Fruit fly (Drosophila melanogaster) whole organism, prepupa: ENCODE measurements around the gene pyd.
A peak's percentile ranks its signal among the peaks of the same experiment; 100 is the strongest.

ENCODE experiments used
- Blimp-1 ChIP-seq: fragments of 200-800 bp; sonication (Bioruptor generic); optimal IDR thresholded peaks from 3 replicates; lab custom pipeline; 2017; ENCODE audit warnings: missing biosample characterization, missing genetic modification characterization, mild to moderate bottlenecking, moderate library complexity, missing genetic modification reagents
- CG10669 ChIP-seq: fragments of 200-800 bp; sonication (Bioruptor generic); optimal IDR thresholded peaks from 3 replicates; lab custom pipeline; 2018; ENCODE audit warnings: missing biosample characterization, mild to moderate bottlenecking, missing genetic modification characterization, moderate library complexity
- CG11294 ChIP-seq: fragments of 200-800 bp; sonication (Bioruptor generic); IDR thresholded peaks from 2 replicates; pipeline ENCODE4 v1.3.6; 2022; ENCODE audit warnings: missing biosample characterization, missing genetic modification characterization
- CG11762 ChIP-seq: fragments of 200-800 bp; sonication (Bioruptor generic); optimal IDR thresholded peaks from 3 replicates; lab custom pipeline; 2016; ENCODE audit warnings: missing biosample characterization, missing genetic modification characterization; ENCODE audit not compliant: insufficient read depth
- CG11902 ChIP-seq: fragments of 200-800 bp; sonication (Bioruptor generic); optimal IDR thresholded peaks from 3 replicates; lab custom pipeline; 2016; ENCODE audit warnings: missing biosample characterization, missing genetic modification characterization
- CG1621 ChIP-seq: fragments of 200-800 bp; sonication (Bioruptor generic); optimal IDR thresholded peaks from 3 replicates; lab custom pipeline; 2018; ENCODE audit warnings: missing biosample characterization, mild to moderate bottlenecking, missing genetic modification characterization
- CG16779 ChIP-seq: fragments of 200-800 bp; sonication (Bioruptor generic); optimal IDR thresholded peaks from 3 replicates; lab custom pipeline; 2017; ENCODE audit warnings: missing biosample characterization, mild to moderate bottlenecking, missing genetic modification characterization
- CG32006 ChIP-seq: fragments of 200-800 bp; sonication (Bioruptor generic); optimal IDR thresholded peaks from 3 replicates; lab custom pipeline; 2017; ENCODE audit warnings: missing biosample characterization, mild to moderate bottlenecking, missing genetic modification characterization
- CG34406 ChIP-seq: fragments of 200-800 bp; sonication (Bioruptor generic); optimal IDR thresholded peaks from 3 replicates; lab custom pipeline; 2016; ENCODE audit warnings: missing biosample characterization, missing genetic modification characterization
- CG3919 ChIP-seq: fragments of 200-800 bp; sonication (Bioruptor generic); optimal IDR thresholded peaks from 3 replicates; lab custom pipeline; 2016; ENCODE audit warnings: missing biosample characterization, missing genetic modification characterization
- CG4318 ChIP-seq: fragments of 200-800 bp; sonication (Bioruptor generic); optimal IDR thresholded peaks from 3 replicates; lab custom pipeline; 2017; ENCODE audit warnings: missing biosample characterization, mild to moderate bottlenecking, missing genetic modification characterization
- CG6163 ChIP-seq: fragments of 200-800 bp; sonication (Bioruptor generic); IDR thresholded peaks from 3 replicates; pipeline ENCODE4 v1.3.6; 2022; ENCODE audit warnings: missing biosample characterization, missing genetic modification characterization
- CG6808 ChIP-seq: fragments of 200-800 bp; sonication (Bioruptor generic); optimal IDR thresholded peaks from 3 replicates; lab custom pipeline; 2017; ENCODE audit warnings: missing biosample characterization, missing genetic modification characterization, mild to moderate bottlenecking, moderate library complexity, missing genetic modification reagents
- CG6854 ChIP-seq: fragments of 200-800 bp; sonication (Bioruptor generic); optimal IDR thresholded peaks from 2 replicates; lab custom pipeline; 2017; ENCODE audit warnings: missing biosample characterization, mild to moderate bottlenecking, missing genetic modification characterization
- CG8119 ChIP-seq: fragments of 200-800 bp; sonication (Bioruptor generic); IDR thresholded peaks from 3 replicates; pipeline ENCODE4 v1.3.6; 2022; ENCODE audit warnings: missing biosample characterization, missing genetic modification characterization
- CG8632 ChIP-seq: fragments of 200-800 bp; sonication (Bioruptor generic); optimal IDR thresholded peaks from 3 replicates; lab custom pipeline; 2016; ENCODE audit warnings: missing biosample characterization, missing genetic modification characterization
- CG9139 ChIP-seq: fragments of 200-800 bp; sonication (Bioruptor generic); optimal IDR thresholded peaks from 3 replicates; lab custom pipeline; 2017; ENCODE audit warnings: missing biosample characterization, mild to moderate bottlenecking, missing genetic modification characterization
- Eip75B ChIP-seq: fragments of 200-800 bp; sonication (Bioruptor generic); optimal IDR thresholded peaks from 3 replicates; lab custom pipeline; 2016; ENCODE audit warnings: missing biosample characterization, missing genetic modification characterization
- Eip78C ChIP-seq: fragments of 200-800 bp; sonication (Bioruptor generic); peaks from one replicate; lab custom pipeline; 2016; ENCODE audit warnings: missing biosample characterization, missing genetic modification characterization
- Eip93F ChIP-seq: fragments of 200-800 bp; sonication (Bioruptor generic); optimal IDR thresholded peaks from 2 replicates; lab custom pipeline; 2016; ENCODE audit warnings: missing biosample characterization, mild to moderate bottlenecking, missing genetic modification characterization
- Ets96B ChIP-seq: fragments of 200-800 bp; optimal IDR thresholded peaks from 2 replicates; lab custom pipeline; 2019; ENCODE audit warnings: missing biosample characterization, mild to moderate bottlenecking, missing genetic modification characterization, moderate library complexity
- Gug ChIP-seq: fragments of 200-800 bp; sonication (Bioruptor generic); IDR thresholded peaks from 2 replicates; pipeline ENCODE4 v1.3.6; 2022; ENCODE audit warnings: missing biosample characterization, missing genetic modification characterization
- Hr4 ChIP-seq: fragments of 200-800 bp; sonication (Bioruptor generic); optimal IDR thresholded peaks from 3 replicates; lab custom pipeline; 2016; ENCODE audit warnings: missing biosample characterization, missing genetic modification characterization
- Lpt ChIP-seq: fragments of 200-800 bp; sonication (Bioruptor generic); optimal IDR thresholded peaks from 3 replicates; lab custom pipeline; 2016; ENCODE audit warnings: missing biosample characterization, missing genetic modification characterization
- Met ChIP-seq: fragments of 200-800 bp; sonication (Bioruptor generic); optimal IDR thresholded peaks from 3 replicates; lab custom pipeline; 2016; ENCODE audit warnings: missing biosample characterization, missing genetic modification characterization
- Smox ChIP-seq: fragments of 200-800 bp; sonication (Bioruptor generic); optimal IDR thresholded peaks from 3 replicates; lab custom pipeline; 2016; ENCODE audit warnings: missing biosample characterization, missing genetic modification characterization
- Sox102F ChIP-seq: fragments of 200-800 bp; sonication (Bioruptor generic); optimal IDR thresholded peaks from 2 replicates; lab custom pipeline; 2016; ENCODE audit warnings: missing biosample characterization, mild to moderate bottlenecking, missing genetic modification characterization
- Sox14 ChIP-seq: fragments of 200-800 bp; sonication (Bioruptor generic); optimal IDR thresholded peaks from 3 replicates; lab custom pipeline; 2016; ENCODE audit warnings: missing biosample characterization, missing genetic modification characterization
- Sox15 ChIP-seq: fragments of 200-800 bp; sonication (Bioruptor generic); optimal IDR thresholded peaks from 3 replicates; lab custom pipeline; 2016; ENCODE audit warnings: missing biosample characterization, missing genetic modification characterization
- acj6 ChIP-seq: fragments of 200-800 bp; sonication (Bioruptor generic); optimal IDR thresholded peaks from 3 replicates; lab custom pipeline; 2016; ENCODE audit warnings: missing biosample characterization, missing genetic modification characterization
- cyc ChIP-seq: fragments of 200-800 bp; sonication (Bioruptor generic); optimal IDR thresholded peaks from 3 replicates; lab custom pipeline; 2016; ENCODE audit warnings: missing biosample characterization, missing genetic modification characterization
- dac ChIP-seq: fragments of 200-800 bp; sonication (Bioruptor generic); optimal IDR thresholded peaks from 2 replicates; lab custom pipeline; 2017; ENCODE audit warnings: missing biosample characterization, mild to moderate bottlenecking, missing genetic modification characterization
- dsx ChIP-seq: fragments of 200-800 bp; optimal IDR thresholded peaks from 3 replicates; lab custom pipeline; 2019; ENCODE audit warnings: missing biosample characterization, mild to moderate bottlenecking, missing genetic modification characterization, moderate library complexity; ENCODE audit not compliant: poor library complexity, severe bottlenecking
- eg ChIP-seq: fragments of 200-800 bp; sonication (Bioruptor generic); IDR thresholded peaks from 3 replicates; pipeline ENCODE4 v1.3.6; 2022; ENCODE audit warnings: missing biosample characterization, missing genetic modification characterization
- esn ChIP-seq: fragments of 200-800 bp; sonication (Bioruptor generic); optimal IDR thresholded peaks from 2 replicates; lab custom pipeline; 2016; ENCODE audit warnings: missing biosample characterization, mild to moderate bottlenecking, missing genetic modification characterization, moderate library complexity
- fd59A ChIP-seq: fragments of 200-800 bp; sonication (Bioruptor generic); optimal IDR thresholded peaks from 2 replicates; lab custom pipeline; 2017; ENCODE audit warnings: missing biosample characterization, mild to moderate bottlenecking, missing genetic modification characterization, missing genetic modification reagents
- fd85E ChIP-seq: fragments of 200-800 bp; sonication (Bioruptor generic); optimal IDR thresholded peaks from 3 replicates; lab custom pipeline; 2016; ENCODE audit warnings: missing biosample characterization, missing genetic modification characterization
- fkh ChIP-seq: fragments of 200-800 bp; sonication (Bioruptor generic); optimal IDR thresholded peaks from 3 replicates; lab custom pipeline; 2017; ENCODE audit warnings: missing biosample characterization, mild to moderate bottlenecking, missing genetic modification characterization, moderate library complexity
- lz ChIP-seq: fragments of 200-800 bp; sonication (Bioruptor generic); optimal IDR thresholded peaks from 3 replicates; lab custom pipeline; 2016; ENCODE audit warnings: missing biosample characterization, missing genetic modification characterization
- net ChIP-seq: fragments of 200-800 bp; sonication (Bioruptor generic); optimal IDR thresholded peaks from 3 replicates; lab custom pipeline; 2016; ENCODE audit warnings: missing biosample characterization, missing genetic modification characterization
- spab ChIP-seq: fragments of 200-800 bp; sonication (Bioruptor generic); optimal IDR thresholded peaks from 2 replicates; lab custom pipeline; 2017; ENCODE audit warnings: missing biosample characterization, mild to moderate bottlenecking, missing genetic modification characterization, missing genetic modification reagents
- ss ChIP-seq, 2 experiments: fragments of 200-800 bp; sonication (Bioruptor generic); optimal IDR thresholded peaks; 2 replicates in 1 of 2; 3 replicates in 1 of 2; lab custom pipeline; 2017 to 2018; ENCODE audit warnings: mild to moderate bottlenecking in 2 of 2, missing biosample characterization in 2 of 2, missing genetic modification characterization in 2 of 2, moderate library complexity in 1 of 2
- svp ChIP-seq: fragments of 200-800 bp; sonication (Bioruptor generic); peaks from one replicate; lab custom pipeline; 2016; ENCODE audit warnings: missing biosample characterization, missing genetic modification characterization
- topi ChIP-seq: fragments of 200-800 bp; sonication (Bioruptor generic); optimal IDR thresholded peaks from 3 replicates; lab custom pipeline; 2016; ENCODE audit warnings: missing biosample characterization, missing genetic modification characterization
- vri ChIP-seq: fragments of 200-800 bp; sonication (Bioruptor generic); optimal IDR thresholded peaks from 3 replicates; lab custom pipeline; 2016; ENCODE audit warnings: missing biosample characterization, mild to moderate bottlenecking, missing genetic modification characterization

The pyd gene

dm6 chr3R:8932741-8933140 is 1.0 kb upstream of the pyd start (continued):
- TF ChIP-seq spab = peak; percentile 14
- peak; percentile 35 for TF ChIP-seq net
- TF ChIP-seq svp = no peak
- TF ChIP-seq CG34406 (GFP tag; lab: Kevin White, UChicago) = peak; percentile 10
- peak; percentile 62; the same call in 2 of the 3 replicates for TF ChIP-seq CG6163
- TF ChIP-seq eg = peak; percentile 45; the same call in 1 of the 3 replicates
- TF ChIP-seq Blimp-1 (GFP tag; lab: Kevin White, UChicago) = no peak
- TF ChIP-seq, all 60 proteins: peak for 28

dm6 chr3R:8931064-8931419 is 654 bp downstream of the pyd start:
- TF ChIP-seq fd85E (GFP tag; lab: Kevin White, UChicago) (no peak), CG4318 (GFP tag; lab: Kevin White, UChicago) (no peak), CG6854 (GFP tag; lab: Kevin White, UChicago) (no peak), CG11902 (GFP tag; lab: Kevin White, UChicago) (no peak), CG32006 (no peak), Eip75B (no peak), Sox15 (GFP tag; lab: Kevin White, UChicago) (no peak), topi (GFP tag; lab: Kevin White, UChicago) (no peak), CG16779 (no peak), Sox14 (GFP tag; lab: Kevin White, UChicago) (no peak), Eip93F (no peak), dac (GFP tag; lab: Kevin White, UChicago) (no peak), ss (GFP tag; optimal IDR thresholded peaks at IDR 0.05; lab: Kevin White, UChicago) (no peak), Hr4 (no peak), Gug (GFP tag; lab: Robert Waterston, UW) (no peak), Blimp-1 (GFP tag; lab: Kevin White, UChicago) (no peak), CG34406 (GFP tag; lab: Kevin White, UChicago) (no peak), Met (GFP tag; lab: Kevin White, UChicago) (no peak), Smox (GFP tag; lab: Kevin White, UChicago) (no peak)
- TF ChIP-seq, all 60 proteins: peak for 0

DNA sequence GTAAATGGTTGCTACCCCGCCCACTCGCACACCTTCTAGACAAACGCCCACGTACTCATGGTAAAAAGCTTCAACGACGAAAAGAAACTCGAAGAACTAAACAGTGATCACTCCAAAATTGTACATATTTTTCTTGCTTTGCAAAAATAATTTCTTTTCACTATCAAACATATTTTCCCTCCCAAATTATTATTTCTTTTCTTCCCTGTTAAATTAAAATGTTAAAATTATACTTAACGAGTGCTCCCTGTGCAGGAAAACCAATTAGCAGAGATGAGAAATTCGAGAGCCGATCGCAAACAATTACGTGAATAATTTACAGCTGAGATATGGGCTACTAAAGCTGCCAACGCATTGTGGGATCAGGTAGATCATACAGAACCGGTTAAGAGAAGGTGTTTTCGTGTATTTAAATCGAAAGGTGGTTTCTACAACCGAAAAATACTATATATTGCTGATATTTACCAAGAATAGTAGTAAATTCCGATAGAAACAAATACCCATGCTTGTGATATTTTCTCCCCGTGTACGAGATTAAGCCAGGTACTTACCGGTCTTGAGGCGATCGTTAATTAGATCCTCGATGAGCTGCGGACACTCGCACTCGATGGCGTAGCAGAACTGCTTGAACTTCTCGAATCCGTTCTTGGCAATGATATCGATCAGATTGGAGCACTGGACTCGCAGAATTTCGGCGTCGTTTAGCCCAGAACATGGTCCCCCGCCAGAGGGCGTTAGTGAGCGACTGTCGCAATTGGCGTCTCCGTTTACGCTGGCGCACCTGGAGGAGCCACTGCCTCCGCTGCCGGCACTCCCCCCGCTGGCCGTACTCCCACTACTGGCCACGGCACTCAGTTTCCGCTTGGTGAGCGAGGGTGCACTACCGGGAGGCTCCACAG is 1.3 kb downstream of the pyd start:
- TF ChIP-seq CG11294 (GFP tag; lab: Robert Waterston, UW) (no peak), Gug (GFP tag; lab: Robert Waterston, UW) (no peak), Ets96B (tag; lab: Kevin White, UChicago) (peak; percentile 41), dsx (GFP tag; lab: Kevin White, UChicago) (peak; percentile 13), topi (GFP tag; lab: Kevin White, UChicago) (peak; percentile 35), Blimp-1 (GFP tag; lab: Kevin White, UChicago) (no peak), Sox102F (GFP tag; lab: Kevin White, UChicago) (no peak), CG11762 (GFP tag; lab: Kevin White, UChicago) (no peak), Lpt (no peak), vri (peak; percentile 6), Met (GFP tag; lab: Kevin White, UChicago) (peak; percentile 52), CG8632 (no peak), CG9139 (GFP tag; lab: Kevin White, UChicago) (peak; percentile 12), fd59A (GFP tag; lab: Kevin White, UChicago) (no peak), CG10669 (GFP tag; lab: Kevin White, UChicago) (peak; percentile 24), acj6 (peak; percentile 27), CG8119 (GFP tag; lab: Robert Waterston, UW) (0 out of 3 replicates have a peak, but pooled peaks have one; percentile 28), CG6854 (GFP tag; lab: Kevin White, UChicago) (no peak), fkh (GFP tag; lab: Kevin White, UChicago) (no peak), CG11902 (GFP tag; lab: Kevin White, UChicago) (no peak), Eip75B (peak; percentile 31), fd85E (GFP tag; lab: Kevin White, UChicago) (no peak), CG1621 (tag; lab: Kevin White, UChicago) (no peak), svp (peak; percentile 72), Eip78C (GFP tag; lab: Kevin White, UChicago) (peak; percentile 86), cyc (peak; percentile 15), CG6808 (GFP tag; lab: Kevin White, UChicago) (peak; percentile 9), esn (GFP tag; lab: Kevin White, UChicago) (peak; percentile 21), CG3919 (peak; percentile 6), Sox15 (GFP tag; lab: Kevin White, UChicago) (no peak), Hr4 (peak; percentile 26), lz (GFP tag; lab: Kevin White, UChicago) (peak; percentile 37)
